Fruit fly (Drosophila melanogaster): ENCODE data around the gene eIF3i.

Gene eIF3i

dm6 chr2L:4976988-4977551, 9.5 kb upstream of the eIF3i start, which contains the start of the genes Gmd and CG3792 (continued):
- TF ChIP-seq Ets96B (tag; optimal IDR thresholded peaks at IDR 0.05) (peak; percentile 94), CG1621 (tag; optimal IDR thresholded peaks at IDR 0.05) (peak; percentile 90), CG8319 (GFP tag; optimal IDR thresholded peaks at IDR 0.05) (peak; percentile 93), CG3919 (GFP tag; optimal IDR thresholded peaks at IDR 0.05) (no peak), CG3032 (tag; optimal IDR thresholded peaks at IDR 0.05) (peak; percentile 95), OdsH (GFP tag; optimal IDR thresholded peaks at IDR 0.05) (no peak), CG6854 (GFP tag; optimal IDR thresholded peaks at IDR 0.05) (peak; percentile 73), eg (GFP tag; IDR thresholded peaks at IDR 0.05) (peak; percentile 97), Blimp-1 (GFP tag; optimal IDR thresholded peaks at IDR 0.05) (peak; percentile 81), dsx (GFP tag; optimal IDR thresholded peaks at IDR 0.05; ENCODE audit: poor library complexity, severe bottlenecking) (peak; percentile 91), esn (GFP tag; optimal IDR thresholded peaks at IDR 0.05) (peak; percentile 96), lz (GFP tag; optimal IDR thresholded peaks at IDR 0.05) (peak; percentile 94), salr (GFP tag; optimal IDR thresholded peaks at IDR 0.05) (peak in 1 of 2 experiments; percentile 80), CG11902 (GFP tag; optimal IDR thresholded peaks at IDR 0.05) (peak; percentile 91), vri (GFP tag; optimal IDR thresholded peaks at IDR 0.05) (peak; percentile 91), CG8632 (GFP tag; optimal IDR thresholded peaks at IDR 0.05) (peak; percentile 92), CG9139 (GFP tag; optimal IDR thresholded peaks at IDR 0.05) (no peak), CG6276 (GFP tag; optimal IDR thresholded peaks at IDR 0.05) (no peak), CG6792 (GFP tag; optimal IDR thresholded peaks at IDR 0.05) (peak; percentile 92), topi (GFP tag; optimal IDR thresholded peaks at IDR 0.05) (peak; percentile 95), pdm3 (GFP tag; optimal IDR thresholded peaks at IDR 0.05) (no peak), svp (GFP tag) (no peak), CG15336 (GFP tag; IDR thresholded peaks at IDR 0.05) (peak; percentile 95), net (GFP tag; optimal IDR thresholded peaks at IDR 0.05) (no peak)

DNA sequence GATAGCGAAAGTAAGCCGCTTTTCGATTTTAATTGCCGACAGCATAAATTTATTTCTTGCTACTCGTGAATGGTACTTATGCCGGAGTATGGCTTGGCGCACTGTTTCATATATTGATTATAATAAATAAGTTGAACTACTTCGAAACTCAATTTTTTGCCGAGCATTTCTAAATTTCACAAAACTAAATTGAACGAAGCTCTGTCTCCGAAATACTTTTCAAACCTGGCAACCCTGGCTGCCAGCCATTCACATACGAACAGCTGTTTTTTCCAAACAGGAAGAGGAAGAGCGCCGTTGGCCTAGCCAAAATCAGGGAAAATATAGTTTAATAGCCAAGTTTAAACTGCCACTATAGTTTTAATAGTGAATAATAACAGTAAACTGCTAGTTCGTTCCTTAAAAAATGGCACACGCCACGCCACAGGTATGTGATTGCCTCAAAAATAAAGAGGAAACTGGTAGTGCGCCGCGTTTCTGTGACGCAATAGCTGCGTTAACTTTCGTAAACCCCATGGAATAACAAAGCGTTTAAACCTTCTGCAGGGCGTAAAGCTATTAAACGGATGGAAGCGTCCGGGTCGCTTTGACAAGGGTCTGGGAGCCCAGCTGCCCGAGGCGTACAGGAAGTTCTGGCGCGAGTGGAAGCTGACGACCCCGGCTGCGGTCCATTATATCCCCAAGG, 6.3 kb upstream of the eIF3i start, which contains the start of gene mRpL28:
TSS of gene mRpL28 (plus strand) at position 246 of the 685 bp plus-strand sequence.
- TF ChIP-seq esn (GFP tag; optimal IDR thresholded peaks at IDR 0.05) (peak; percentile 47), CG6163 (GFP tag; IDR thresholded peaks at IDR 0.05) (no peak; the same call in 2 of the 3 replicates), CG3032 (tag; optimal IDR thresholded peaks at IDR 0.05) (peak; percentile 0), CG34406 (GFP tag; optimal IDR thresholded peaks at IDR 0.05) (no peak), CG3919 (GFP tag; optimal IDR thresholded peaks at IDR 0.05) (no peak), CG6854 (GFP tag; optimal IDR thresholded peaks at IDR 0.05) (peak; percentile 1), CG31627 (GFP tag; optimal IDR thresholded peaks at IDR 0.05) (peak; percentile 7), Sox102F (GFP tag; optimal IDR thresholded peaks at IDR 0.05) (no peak)

DNA sequence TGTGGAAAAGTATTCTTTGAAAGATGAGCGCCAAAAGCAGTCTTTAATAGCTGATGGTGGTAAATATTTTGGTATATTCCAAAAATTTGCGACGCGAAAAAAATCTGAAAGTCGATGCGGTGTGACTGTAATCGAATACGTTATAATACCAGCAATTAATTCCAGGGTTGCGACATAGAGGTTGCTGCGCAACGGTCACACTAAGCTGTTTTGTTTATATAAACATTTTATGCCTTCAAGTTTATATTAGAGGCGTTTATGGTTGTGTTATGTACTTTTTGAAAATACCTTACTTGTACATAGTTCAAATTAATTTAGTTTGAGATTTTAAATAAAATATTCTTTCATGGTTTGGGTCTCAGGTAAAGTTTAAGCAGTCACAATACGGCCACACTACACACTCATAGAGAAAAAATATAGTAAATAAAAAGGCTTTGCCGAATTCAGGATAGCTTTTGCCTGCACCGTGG, 3.8 kb upstream of the eIF3i start, which contains the start of gene CG14043:
TSS of gene CG14043 (plus strand) at position 374 of the 470 bp plus-strand sequence.
- TF ChIP-seq Hr4 (GFP tag; optimal IDR thresholded peaks at IDR 0.05) (no peak), Sox15 (GFP tag; optimal IDR thresholded peaks at IDR 0.05) (no peak), CG11294 (GFP tag; IDR thresholded peaks at IDR 0.05) (no peak), cyc (GFP tag; optimal IDR thresholded peaks at IDR 0.05) (no peak), Lpt (GFP tag; optimal IDR thresholded peaks at IDR 0.05) (no peak), Hr39 (GFP tag; optimal IDR thresholded peaks at IDR 0.05) (no peak), lz (GFP tag; optimal IDR thresholded peaks at IDR 0.05) (no peak), fkh (GFP tag; optimal IDR thresholded peaks at IDR 0.05) (peak; percentile 92), esn (GFP tag; optimal IDR thresholded peaks at IDR 0.05) (peak; percentile 36), pdm3 (GFP tag; optimal IDR thresholded peaks at IDR 0.05) (no peak), Gug (GFP tag; IDR thresholded peaks at IDR 0.05) (no peak), CG34406 (GFP tag; optimal IDR thresholded peaks at IDR 0.05) (no peak), CG7368 (GFP tag; optimal IDR thresholded peaks at IDR 0.05) (no peak), CG6792 (GFP tag; optimal IDR thresholded peaks at IDR 0.05) (no peak), CG3032 (tag; optimal IDR thresholded peaks at IDR 0.05) (peak; percentile 28), svp (GFP tag) (no peak), CG8319 (GFP tag; optimal IDR thresholded peaks at IDR 0.05) (no peak), Ets21C (GFP tag; optimal IDR thresholded peaks at IDR 0.05) (no peak), CG1621 (tag; optimal IDR thresholded peaks at IDR 0.05) (no peak), CG31627 (GFP tag; optimal IDR thresholded peaks at IDR 0.05) (peak; percentile 31), Ets96B (tag; optimal IDR thresholded peaks at IDR 0.05) (no peak), dsx (GFP tag; optimal IDR thresholded peaks at IDR 0.05; ENCODE audit: poor library complexity, severe bottlenecking) (no peak)
